Fruit fly (Drosophila melanogaster) whole organism: ENCODE results near the gene how.

Source experiments
- CG8478 ChIP-seq: fragments of >200 bp; optimal IDR thresholded peaks from 2 replicates; lab custom pipeline; 2018; ENCODE audit warnings: inconsistent platforms
- Dll ChIP-seq: fragments of >200 bp; optimal IDR thresholded peaks from 2 replicates; lab custom pipeline; 2017
- EcR ChIP-seq, 2 experiments: fragments of >200 bp; optimal IDR thresholded peaks; 2 replicates each; lab custom pipeline; 2017; ENCODE audit warnings: missing biosample characterization in 2 of 2, missing genetic modification characterization in 2 of 2, missing genetic modification reagents in 2 of 2
- pan ChIP-seq: fragments of >200 bp; optimal IDR thresholded peaks from 2 replicates; lab custom pipeline; 2017
- psq ChIP-seq: fragments of >200 bp; optimal IDR thresholded peaks from 2 replicates; lab custom pipeline; 2017
- usp ChIP-seq: fragments of >200 bp; optimal IDR thresholded peaks from 2 replicates; lab custom pipeline; 2017; ENCODE audit warnings: missing biosample characterization, missing genetic modification characterization, mixed read lengths

Gene how

dm6 chr3R:22086775-22087174 is 44.8 kb downstream of the how start, which contains the start of gene BomBc3:
TSS of gene BomBc3 (plus strand) at chr3R:22087075.
- TF ChIP-seq CG8478 (lab: Kevin White, UChicago): no peak
- TF ChIP-seq usp (GFP tag; lab: Kevin White, UChicago): no peak
- TF ChIP-seq pan (lab: Kevin White, UChicago): no peak
- no peak for TF ChIP-seq EcR (GFP tag; optimal IDR thresholded peaks at IDR 0.05; lab: Kevin White, UChicago)
- no peak for TF ChIP-seq psq (lab: Kevin White, UChicago)
- no peak for TF ChIP-seq Dll (lab: Kevin White, UChicago)

DNA sequence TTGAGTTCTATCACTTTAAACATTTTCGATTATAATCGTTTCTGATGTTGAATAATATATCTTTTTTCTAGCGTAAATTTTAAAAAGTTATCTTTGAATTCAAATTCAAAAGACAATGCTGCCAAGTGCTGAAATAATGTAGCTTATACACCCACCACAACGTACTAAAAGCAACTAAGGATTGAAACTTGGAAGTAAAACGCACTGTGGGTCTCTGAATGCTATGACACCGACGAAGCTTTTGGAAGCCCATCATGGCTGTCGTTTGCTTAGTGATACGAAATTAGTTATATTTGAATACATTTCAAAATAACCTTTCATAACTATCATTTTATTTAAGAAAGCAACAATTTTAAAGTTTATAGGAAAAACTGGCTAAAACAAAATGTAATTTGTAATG is 52.0 kb downstream of the how start:
- TF ChIP-seq psq (lab: Kevin White, UChicago) (no peak), usp (GFP tag; lab: Kevin White, UChicago) (no peak), CG8478 (lab: Kevin White, UChicago) (no peak), EcR (GFP tag; optimal IDR thresholded peaks at IDR 0.05; lab: Kevin White, UChicago) (no peak), pan (lab: Kevin White, UChicago) (no peak), Dll (lab: Kevin White, UChicago) (no peak)

DNA sequence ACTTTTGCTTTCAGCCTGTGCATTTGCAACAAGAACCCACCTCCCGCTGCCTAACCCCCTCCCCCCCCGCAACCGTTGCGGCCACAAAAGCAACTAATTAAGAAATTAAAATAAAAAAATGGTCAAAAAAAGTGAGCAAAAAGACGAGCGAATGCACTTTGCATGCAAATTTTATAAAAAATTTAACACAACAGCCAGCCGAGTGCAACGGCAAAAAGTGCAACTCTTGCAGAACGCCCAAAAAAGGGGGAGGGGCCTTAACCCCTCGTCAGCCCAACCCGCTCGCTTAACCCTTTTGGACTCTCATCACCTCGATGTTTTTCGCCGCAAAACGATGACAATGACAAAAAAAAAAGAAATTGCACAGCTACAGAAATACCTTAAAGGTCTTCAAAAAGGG is 54.9 kb downstream of the how start:
- TF ChIP-seq CG8478 (lab: Kevin White, UChicago) (no peak), EcR (GFP tag; optimal IDR thresholded peaks at IDR 0.05; lab: Kevin White, UChicago) (no peak), Dll (lab: Kevin White, UChicago) (no peak), psq (lab: Kevin White, UChicago) (no peak), usp (GFP tag; lab: Kevin White, UChicago) (no peak), pan (lab: Kevin White, UChicago) (no peak)

DNA sequence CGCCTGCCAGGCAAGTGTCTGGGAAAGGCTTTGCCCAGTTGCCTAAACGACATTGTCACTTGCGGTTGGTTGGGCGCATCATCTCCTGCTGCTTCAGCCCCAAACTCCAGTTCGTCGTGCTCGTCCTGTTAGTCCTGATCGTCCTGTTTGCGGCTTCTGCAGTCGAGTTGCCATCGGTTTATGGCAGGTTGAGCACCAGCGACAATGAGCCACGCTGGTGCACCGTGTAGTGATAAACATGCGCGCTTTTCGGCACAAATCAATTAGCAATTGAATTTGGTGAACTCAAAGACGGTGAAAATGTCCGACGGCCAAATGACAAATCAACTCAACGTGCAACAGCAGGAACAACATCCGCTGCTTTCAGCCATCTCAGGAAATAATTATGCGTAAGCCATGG is 61.1 kb downstream of the how start, which contains the start of gene CG13407:
CG13407 (plus strand) TSS at position 301 of the 400 bp plus-strand sequence.
- TF ChIP-seq pan (lab: Kevin White, UChicago) (no peak), psq (lab: Kevin White, UChicago) (no peak), CG8478 (lab: Kevin White, UChicago) (no peak), Dll (lab: Kevin White, UChicago) (no peak), EcR (GFP tag; optimal IDR thresholded peaks at IDR 0.05; lab: Kevin White, UChicago) (no peak), usp (GFP tag; lab: Kevin White, UChicago) (no peak)

dm6 chr3R:22108316-22108715 is 66.3 kb downstream of the how start:
- TF ChIP-seq usp (GFP tag; lab: Kevin White, UChicago) (no peak), psq (lab: Kevin White, UChicago) (no peak), EcR (GFP tag; optimal IDR thresholded peaks at IDR 0.05; lab: Kevin White, UChicago) (no peak), pan (lab: Kevin White, UChicago) (no peak), CG8478 (lab: Kevin White, UChicago) (no peak), Dll (lab: Kevin White, UChicago) (no peak)

dm6 chr3R:22113127-22113526 is 71.1 kb downstream of the how start, which contains the start of gene Ir94a:
TSS of gene Ir94a (plus strand) at chr3R:22113427.
- TF ChIP-seq usp (GFP tag; lab: Kevin White, UChicago) (no peak), pan (lab: Kevin White, UChicago) (no peak), psq (lab: Kevin White, UChicago) (no peak), CG8478 (lab: Kevin White, UChicago) (no peak), Dll (lab: Kevin White, UChicago) (no peak), EcR (GFP tag; optimal IDR thresholded peaks at IDR 0.05; lab: Kevin White, UChicago) (no peak)

- no peak for TF ChIP-seq EcR (GFP tag; optimal IDR thresholded peaks at IDR 0.05; lab: Kevin White, UChicago)
- TF ChIP-seq Dll (lab: Kevin White, UChicago): no peak
- TF ChIP-seq psq (lab: Kevin White, UChicago): no peak
- TF ChIP-seq pan (lab: Kevin White, UChicago): no peak
- no peak for TF ChIP-seq usp (GFP tag; lab: Kevin White, UChicago)
- no peak for TF ChIP-seq CG8478 (lab: Kevin White, UChicago)
Observed at dm6 chr3R:22117149-22117548, 75.2 kb downstream of the how start, which contains the start of gene Ir94b. TSS of gene Ir94b (minus strand) at chr3R:22117249.

- TF ChIP-seq psq (lab: Kevin White, UChicago) (no peak), CG8478 (lab: Kevin White, UChicago) (no peak), pan (lab: Kevin White, UChicago) (no peak), Dll (lab: Kevin White, UChicago) (no peak), EcR (GFP tag; optimal IDR thresholded peaks at IDR 0.05; lab: Kevin White, UChicago) (no peak), usp (GFP tag; lab: Kevin White, UChicago) (no peak)
Observed at dm6 chr3R:22119354-22119753, 77.4 kb downstream of the how start, which contains the start of gene Ir94c. TSS of gene Ir94c (minus strand) at chr3R:22119454.

DNA sequence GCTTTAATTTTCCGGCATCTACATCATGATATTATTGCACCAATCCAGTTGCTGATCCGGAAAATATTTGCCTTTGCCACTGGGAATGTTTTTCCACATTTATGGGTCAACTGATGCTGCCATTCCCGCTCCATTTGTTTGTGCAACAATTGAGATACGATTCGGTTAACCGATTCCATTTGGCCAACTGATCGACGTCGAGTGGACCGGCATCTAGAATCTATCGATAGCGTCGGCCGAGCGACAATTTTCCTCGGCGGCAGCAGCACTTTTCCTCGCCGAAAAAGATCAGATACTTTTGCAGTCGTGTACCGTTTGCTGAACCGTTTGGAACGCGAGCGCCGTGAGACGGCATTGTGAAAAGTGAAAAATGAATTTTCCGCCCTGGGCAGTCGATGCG is 77.8 kb downstream of the how start, which contains the start of gene CG42390:
CG42390 (plus strand) TSS at position 301 of the 400 bp plus-strand sequence.
- TF ChIP-seq CG8478 (lab: Kevin White, UChicago): no peak
- TF ChIP-seq EcR (GFP tag; optimal IDR thresholded peaks at IDR 0.05; lab: Kevin White, UChicago): no peak
- no peak for TF ChIP-seq psq (lab: Kevin White, UChicago)

dm6 chr3R:22121220-22121619 is 79.2 kb downstream of the how start:
- TF ChIP-seq pan (lab: Kevin White, UChicago) (no peak), CG8478 (lab: Kevin White, UChicago) (no peak), psq (lab: Kevin White, UChicago) (no peak), usp (GFP tag; lab: Kevin White, UChicago) (no peak), EcR (GFP tag; optimal IDR thresholded peaks at IDR 0.05; lab: Kevin White, UChicago) (no peak), Dll (lab: Kevin White, UChicago) (no peak)

DNA sequence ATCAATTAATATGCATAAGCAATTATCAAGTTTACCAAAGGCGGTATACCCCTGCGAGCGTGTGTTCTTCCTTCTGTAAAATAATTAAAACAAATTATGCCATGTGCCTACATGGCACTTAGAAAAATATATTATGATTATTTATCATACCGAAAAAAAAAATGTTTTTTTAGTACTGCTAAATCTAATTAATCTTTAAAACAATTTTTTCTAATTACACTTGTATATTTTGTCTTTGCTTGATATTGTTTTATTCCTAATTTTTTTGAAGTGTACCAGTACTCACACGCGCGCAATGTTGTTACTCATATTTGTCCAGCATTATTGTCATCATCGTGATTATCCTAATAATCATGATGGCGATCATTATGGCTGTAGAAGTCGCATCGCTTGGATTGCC is 81.4 kb downstream of the how start:
- no peak for TF ChIP-seq psq (lab: Kevin White, UChicago)
- no peak for TF ChIP-seq pan (lab: Kevin White, UChicago)
- no peak for TF ChIP-seq EcR (GFP tag; optimal IDR thresholded peaks at IDR 0.05; lab: Kevin White, UChicago)

DNA sequence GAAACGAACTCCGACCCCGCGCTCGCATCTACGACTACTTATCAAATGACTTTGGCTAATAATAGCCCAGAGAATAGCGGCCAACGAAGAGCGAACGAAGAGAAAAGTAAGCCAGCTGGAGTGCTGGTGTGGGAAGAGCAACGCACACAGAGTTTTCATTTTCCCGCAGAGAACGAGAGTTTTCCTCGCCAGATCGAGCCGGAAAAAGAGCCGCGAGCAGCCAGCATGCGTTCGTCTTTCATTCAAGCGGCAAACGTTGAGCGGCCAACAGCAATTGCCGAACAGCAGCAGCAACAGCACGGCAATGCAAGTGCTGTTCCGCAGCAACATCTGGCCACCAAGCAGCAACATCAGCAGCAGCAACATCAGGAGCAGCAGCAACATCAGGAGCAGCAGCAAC is 82.9 kb downstream of the how start:
- TF ChIP-seq pan (lab: Kevin White, UChicago): no peak
- no peak for TF ChIP-seq psq (lab: Kevin White, UChicago)
